Worm (Caenorhabditis elegans) whole organism, L4 larva: ENCODE measurements around the gene cmtr-1.
"Not testable (repeated sequence)": the region's sequence is repeated elsewhere in the genome, so short reads cannot be mapped to it uniquely, and the experiment has no call there.

ENCODE experiments used
- aly-2 ChIP-seq: sonication (generic microtip); optimal IDR thresholded peaks from 2 replicates; lab custom pipeline; 2018; ENCODE audit warnings: missing biosample characterization, missing genetic modification characterization
- daf-8 ChIP-seq: fragments of 200-800 bp; sonication (Bioruptor generic); IDR thresholded peaks from 2 replicates; pipeline ENCODE4 v1.3.6; 2022; ENCODE audit warnings: missing genetic modification characterization, missing compliant biosample characterization
- dmd-9 ChIP-seq: fragments of 200-800 bp; sonication (Bioruptor generic); IDR thresholded peaks from 2 replicates; pipeline ENCODE4 v1.3.6; 2022; ENCODE audit warnings: missing genetic modification reagents, missing genetic modification characterization, missing compliant biosample characterization
- dve-1 ChIP-seq: sonication (generic microtip); optimal IDR thresholded peaks from 2 replicates; lab custom pipeline; 2017; ENCODE audit warnings: antibody characterized with exemption, mild to moderate bottlenecking, missing genetic modification characterization, missing compliant biosample characterization; ENCODE audit not compliant: insufficient read depth
- nhr-237 ChIP-seq: sonication (generic microtip); optimal IDR thresholded peaks from 2 replicates; lab custom pipeline; 2017; ENCODE audit warnings: missing biosample characterization, missing genetic modification characterization
- zag-1 ChIP-seq: fragments of 150-350 bp; optimal IDR thresholded peaks from 2 replicates; lab custom pipeline; 2014; ENCODE audit warnings: missing biosample characterization, missing genetic modification characterization
- zip-11 ChIP-seq: fragments of 200-800 bp; sonication (Bioruptor generic); IDR thresholded peaks from 2 replicates; pipeline ENCODE4 v1.3.6; 2022; ENCODE audit warnings: missing genetic modification characterization, missing compliant biosample characterization

DNA sequence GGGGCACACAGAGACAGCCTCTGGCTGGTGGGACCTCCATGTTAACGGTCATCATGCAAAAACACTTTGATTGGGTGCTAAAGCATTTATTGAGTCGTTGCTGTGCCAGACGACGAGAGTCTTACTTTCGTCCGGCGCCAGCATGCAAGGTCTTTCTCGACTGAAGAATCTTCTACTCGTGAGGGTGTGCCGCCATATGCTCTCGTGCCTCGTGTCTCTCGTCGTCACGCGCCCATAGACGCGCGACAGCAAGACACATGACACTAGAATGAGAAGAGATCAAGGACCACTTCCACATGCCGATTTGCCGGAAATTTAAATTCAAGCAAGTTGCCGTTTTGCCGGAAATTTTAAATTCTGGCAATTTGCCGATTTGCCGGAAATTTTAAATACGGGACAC is 17.9 kb downstream of the cmtr-1 start:
- not testable (repeated sequence) for TF ChIP-seq zip-11; daf-8; dve-1 (tag; lab: Kevin White, UChicago); nhr-237 (tag; lab: Kevin White, UChicago); aly-2 (tag; lab: Kevin White, UChicago); dmd-9 (GFP tag; lab: Robert Waterston, UW); zag-1
